Fruit fly (Drosophila melanogaster) whole organism, wandering third instar larva: ENCODE results near the gene Pmm2.

Experiments
- Abd-B ChIP-seq: fragments of >200 bp; optimal IDR thresholded peaks from 2 replicates; lab custom pipeline; 2017; ENCODE audit warnings: missing biosample characterization, missing genetic modification characterization
- CG9705 ChIP-seq: fragments of 200-800 bp; sonication (Bioruptor generic); optimal IDR thresholded peaks from 2 replicates; lab custom pipeline; 2018; ENCODE audit warnings: missing biosample characterization, mild to moderate bottlenecking, missing genetic modification characterization
- Dfd ChIP-seq: fragments of >200 bp; optimal IDR thresholded peaks from 2 replicates; lab custom pipeline; 2017; ENCODE audit warnings: missing biosample characterization, missing genetic modification characterization
- Hnf4 ChIP-seq: fragments of 200-800 bp; sonication (Bioruptor generic); optimal IDR thresholded peaks from 2 replicates; lab custom pipeline; 2016; ENCODE audit warnings: missing biosample characterization, mild to moderate bottlenecking, missing genetic modification characterization
- OdsH ChIP-seq: fragments of 200-800 bp; sonication (Bioruptor generic); optimal IDR thresholded peaks from 2 replicates; lab custom pipeline; 2016; ENCODE audit warnings: missing biosample characterization, mild to moderate bottlenecking, missing genetic modification characterization
- h ChIP-seq: fragments of 200-800 bp; sonication (Bioruptor generic); optimal IDR thresholded peaks from 3 replicates; lab custom pipeline; 2016; ENCODE audit warnings: missing biosample characterization, mild to moderate bottlenecking, missing genetic modification characterization
- jim ChIP-seq: fragments of 175-275, 200-325 bp; sonication (Bioruptor generic); optimal IDR thresholded peaks from 2 replicates; lab custom pipeline; 2016; ENCODE audit warnings: missing biosample characterization, mild to moderate bottlenecking, missing genetic modification characterization
- lola ChIP-seq: fragments of >200 bp; optimal IDR thresholded peaks from 2 replicates; lab custom pipeline; 2017; ENCODE audit warnings: missing biosample characterization, missing genetic modification characterization
- psq ChIP-seq: fragments of 200-800 bp; sonication (Bioruptor generic); optimal IDR thresholded peaks from 3 replicates; lab custom pipeline; 2017; ENCODE audit warnings: missing biosample characterization, mild to moderate bottlenecking, missing genetic modification characterization, moderate library complexity
- usp ChIP-seq: fragments of >200 bp; optimal IDR thresholded peaks from 2 replicates; lab custom pipeline; 2017; ENCODE audit warnings: missing biosample characterization, missing genetic modification characterization

- TF ChIP-seq lola (no peak), psq (GFP tag; lab: Kevin White, UChicago) (no peak), usp (GFP tag; lab: Kevin White, UChicago) (no peak), CG9705 (no peak), h (no peak), OdsH (no peak), Dfd (GFP tag; lab: Kevin White, UChicago) (no peak), Abd-B (GFP tag; lab: Kevin White, UChicago) (no peak), Hnf4 (GFP tag; lab: Kevin White, UChicago) (no peak), jim (no peak)
These were observed 50.6 kb downstream of the Pmm2 start for dm6 chr3L:12584977-12585376.
